Worm (Caenorhabditis elegans): ENCODE data around the gene R10E4.1.

R10E4.1 gene

DNA sequence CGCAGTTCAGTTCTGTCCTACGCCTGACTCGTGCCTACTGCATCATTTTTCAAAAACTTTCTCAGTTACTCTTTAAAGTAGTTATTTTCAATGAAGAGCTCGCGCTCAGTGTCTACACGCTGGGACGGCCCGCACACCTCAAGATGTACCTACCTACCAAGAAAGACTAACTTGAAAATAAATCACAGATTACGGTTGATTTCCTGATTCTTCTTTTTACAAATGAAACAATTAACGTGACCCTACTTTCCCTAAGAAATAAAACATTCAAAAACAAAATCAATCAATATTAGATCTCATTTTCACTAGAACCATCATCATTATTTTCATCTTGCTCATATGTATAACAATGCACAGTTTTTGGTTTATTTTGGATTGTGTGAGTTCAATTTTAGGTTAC is 51.9 kb downstream of the R10E4.1 start, which contains the start of gene H38K22.7:
Gene H38K22.7, plus strand, starts transcription at position 301 of the 400 bp plus-strand sequence.
- no peak for TF ChIP-seq unc-62 (GFP tag; optimal IDR thresholded peaks at IDR 0.05)

Measured in whole organism, dauer.